Worm (Caenorhabditis elegans): ENCODE data around the gene mpk-2.

mpk-2 gene

ce11 chrII:5120612-5121011 is 16.7 kb downstream of the mpk-2 start:
- TF ChIP-seq zag-1 (tag; optimal IDR thresholded peaks at IDR 0.05) (no peak), nhr-47 (tag; optimal IDR thresholded peaks at IDR 0.05) (no peak), nhr-90 (tag; optimal IDR thresholded peaks at IDR 0.05; ENCODE audit: poor library complexity) (no peak), ets-5 (GFP tag; IDR thresholded peaks at IDR 0.05) (no peak), C04F5.9 (tag; optimal IDR thresholded peaks at IDR 0.05) (no peak), nhr-19 (GFP tag; conservative IDR thresholded peaks at IDR 0.05) (no peak), vab-15 (tag; optimal IDR thresholded peaks at IDR 0.05) (no peak)

- TF ChIP-seq mef-2 (tag; optimal IDR thresholded peaks at IDR 0.05) (no peak), fkh-4 (tag; optimal IDR thresholded peaks at IDR 0.05; ENCODE audit: borderline replicate concordance) (no peak), efl-3 (GFP tag; optimal IDR thresholded peaks at IDR 0.05) (no peak), unc-130 (tag; optimal IDR thresholded peaks at IDR 0.05) (no peak), ceh-88 (GFP tag; IDR thresholded peaks at IDR 0.05) (no peak), isw-1 (GFP tag; IDR thresholded peaks at IDR 0.05) (no peak), egl-13 (tag; optimal IDR thresholded peaks at IDR 0.05) (no peak), nhr-19 (GFP tag; conservative IDR thresholded peaks at IDR 0.05) (no peak), ets-5 (GFP tag; IDR thresholded peaks at IDR 0.05) (no peak), unc-30 (tag; optimal IDR thresholded peaks at IDR 0.05) (no peak), hlh-4 (tag; optimal IDR thresholded peaks at IDR 0.05) (no peak), mdl-1 (tag; optimal IDR thresholded peaks at IDR 0.05) (no peak), mab-9 (GFP tag; IDR thresholded peaks at IDR 0.05) (no peak)
Observed at ce11 chrII:5130081-5130480, 26.2 kb downstream of the mpk-2 start, which contains the start of gene lgc-56. TSS of gene lgc-56 (plus strand) at chrII:5130381.

- TF ChIP-seq ceh-90 (tag; optimal IDR thresholded peaks at IDR 0.05) (no peak), C04F5.9 (tag; optimal IDR thresholded peaks at IDR 0.05) (no peak), fkh-4 (tag; optimal IDR thresholded peaks at IDR 0.05; ENCODE audit: borderline replicate concordance) (no peak), snpc-4 (tag; optimal IDR thresholded peaks at IDR 0.05) (no peak), lir-3 (tag; optimal IDR thresholded peaks at IDR 0.05; ENCODE audit: poor library complexity) (no peak), aha-1 (tag; optimal IDR thresholded peaks at IDR 0.05) (no peak), ztf-11 (tag; optimal IDR thresholded peaks at IDR 0.05) (no peak)
Observed at ce11 chrII:5131800-5132199, 27.9 kb downstream of the mpk-2 start.

- TF ChIP-seq fkh-8 (tag; optimal IDR thresholded peaks at IDR 0.05) (peak; percentile 66), dsc-1 (tag; optimal IDR thresholded peaks at IDR 0.05) (no peak), pax-3 (tag; optimal IDR thresholded peaks at IDR 0.05) (no peak), nhr-71 (tag; optimal IDR thresholded peaks at IDR 0.05) (peak; percentile 40), ceh-8 (GFP tag; optimal IDR thresholded peaks at IDR 0.05) (peak; percentile 71)
Observed at ce11 chrII:5136296-5136767, 32.4 kb downstream of the mpk-2 start, which contains the start of gene F58A6.2. TSS of gene F58A6.2 (plus strand) at chrII:5136717.

- TF ChIP-seq mdl-1 (tag; optimal IDR thresholded peaks at IDR 0.05) = no peak
- TF ChIP-seq ceh-8 (GFP tag; optimal IDR thresholded peaks at IDR 0.05) = no peak
- no peak for TF ChIP-seq mep-1 (tag; optimal IDR thresholded peaks at IDR 0.05)
- no peak for TF ChIP-seq ceh-88 (GFP tag; IDR thresholded peaks at IDR 0.05)
- peak in 1 of 2 experiments; percentile 48 for TF ChIP-seq lin-35 (GFP tag; optimal IDR thresholded peaks at IDR 0.05)
- no peak for TF ChIP-seq mab-9 (GFP tag; IDR thresholded peaks at IDR 0.05)
- TF ChIP-seq nhr-76 (tag; optimal IDR thresholded peaks at IDR 0.05) = no peak
- peak in 1 of 6 experiments; percentile 31 for TF ChIP-seq elt-3 (tag; optimal IDR thresholded peaks at IDR 0.05)
- TF ChIP-seq alr-1 (tag; optimal IDR thresholded peaks at IDR 0.05; ENCODE audit: borderline replicate concordance) = no peak
- TF ChIP-seq egl-27 (tag; optimal IDR thresholded peaks at IDR 0.05) = no peak
- TF ChIP-seq sox-4 (tag; optimal IDR thresholded peaks at IDR 0.05) = no peak
- no peak for TF ChIP-seq nhr-84 (tag; optimal IDR thresholded peaks at IDR 0.05)
- peak; percentile 34 for TF ChIP-seq lin-14 (GFP tag; optimal IDR thresholded peaks at IDR 0.05)
- peak; percentile 91 for TF ChIP-seq elt-2 (tag; optimal IDR thresholded peaks at IDR 0.05)
- no peak for TF ChIP-seq lin-15B (tag; optimal IDR thresholded peaks at IDR 0.05)
- no peak for TF ChIP-seq ceh-90 (tag; optimal IDR thresholded peaks at IDR 0.05)
- TF ChIP-seq nhr-19 (GFP tag; conservative IDR thresholded peaks at IDR 0.05) = no peak
- TF ChIP-seq swsn-7 (tag; optimal IDR thresholded peaks at IDR 0.05) = no peak
- TF ChIP-seq nhr-20 (tag; optimal IDR thresholded peaks at IDR 0.05) = peak; percentile 92
Observed at ce11 chrII:5141945-5142514, 38.1 kb downstream of the mpk-2 start, which contains the start of gene nas-29. TSS of gene nas-29 (minus strand) at chrII:5142036.
